Worm (Caenorhabditis elegans): ENCODE data around the gene K01D12.5.
"Not testable (repeated sequence)": the region's sequence is repeated elsewhere in the genome, so short reads cannot be mapped to it uniquely, and the experiment has no call there.

The K01D12.5 gene

ce11 chrV:12397545-12397944, at the start of gene K01D12.5:
Gene K01D12.5, plus strand, starts transcription at chrV:12397845.
- TF ChIP-seq dao-5 (tag; optimal IDR thresholded peaks at IDR 0.05) = no peak
- TF ChIP-seq him-1 (tag; optimal IDR thresholded peaks at IDR 0.05) = no peak
- no peak for TF ChIP-seq W03F9.2 (tag; optimal IDR thresholded peaks at IDR 0.05)

- TF ChIP-seq dao-5 (tag; optimal IDR thresholded peaks at IDR 0.05) (no peak), W03F9.2 (tag; optimal IDR thresholded peaks at IDR 0.05) (no peak), him-1 (tag; optimal IDR thresholded peaks at IDR 0.05) (no peak)
These were observed 49.8 kb upstream of the K01D12.5 start for ce11 chrV:12347854-12348253.

ce11 chrV:12349365-12349764, 48.3 kb upstream of the K01D12.5 start:
- TF ChIP-seq W03F9.2 (tag; optimal IDR thresholded peaks at IDR 0.05) (no peak), dao-5 (tag; optimal IDR thresholded peaks at IDR 0.05) (no peak), him-1 (tag; optimal IDR thresholded peaks at IDR 0.05) (no peak)

ce11 chrV:12351842-12352241, 45.8 kb upstream of the K01D12.5 start:
- TF ChIP-seq dao-5 (tag; optimal IDR thresholded peaks at IDR 0.05) (no peak), W03F9.2 (tag; optimal IDR thresholded peaks at IDR 0.05) (no peak), him-1 (tag; optimal IDR thresholded peaks at IDR 0.05) (no peak)

- no peak for TF ChIP-seq him-1 (tag; optimal IDR thresholded peaks at IDR 0.05)
- no peak for TF ChIP-seq dao-5 (tag; optimal IDR thresholded peaks at IDR 0.05)
- TF ChIP-seq W03F9.2 (tag; optimal IDR thresholded peaks at IDR 0.05) = no peak
These were observed 45.2 kb upstream of the K01D12.5 start, which contains the start of gene sqt-3 for ce11 chrV:12352445-12352844. Gene sqt-3, plus strand, starts transcription at chrV:12352745.

ce11 chrV:12352881-12353280, 44.8 kb upstream of the K01D12.5 start:
- TF ChIP-seq him-1 (tag; optimal IDR thresholded peaks at IDR 0.05) (no peak), dao-5 (tag; optimal IDR thresholded peaks at IDR 0.05) (no peak), W03F9.2 (tag; optimal IDR thresholded peaks at IDR 0.05) (no peak)

ce11 chrV:12353505-12353904, 44.1 kb upstream of the K01D12.5 start:
- TF ChIP-seq W03F9.2 (tag; optimal IDR thresholded peaks at IDR 0.05) = no peak

- no peak for TF ChIP-seq him-1 (tag; optimal IDR thresholded peaks at IDR 0.05)
- TF ChIP-seq dao-5 (tag; optimal IDR thresholded peaks at IDR 0.05) = no peak
- no peak for TF ChIP-seq W03F9.2 (tag; optimal IDR thresholded peaks at IDR 0.05)
These were observed 43.3 kb upstream of the K01D12.5 start for ce11 chrV:12354193-12354830.

- TF ChIP-seq W03F9.2 (tag; optimal IDR thresholded peaks at IDR 0.05) (no peak), him-1 (tag; optimal IDR thresholded peaks at IDR 0.05) (no peak), dao-5 (tag; optimal IDR thresholded peaks at IDR 0.05) (no peak)
These were observed 40.0 kb upstream of the K01D12.5 start for ce11 chrV:12357632-12358031.

ce11 chrV:12358347-12358746, 39.3 kb upstream of the K01D12.5 start, which contains the start of gene F23H12.5:
Gene F23H12.5, plus strand, starts transcription at chrV:12358647.
- no peak for TF ChIP-seq him-1 (tag; optimal IDR thresholded peaks at IDR 0.05)
- TF ChIP-seq W03F9.2 (tag; optimal IDR thresholded peaks at IDR 0.05) = no peak
- TF ChIP-seq dao-5 (tag; optimal IDR thresholded peaks at IDR 0.05) = no peak

ce11 chrV:12361644-12362043, 36.0 kb upstream of the K01D12.5 start, which contains the start of gene fipr-1:
Gene fipr-1, minus strand, starts transcription at chrV:12361744.
- no peak for TF ChIP-seq W03F9.2 (tag; optimal IDR thresholded peaks at IDR 0.05)
- no peak for TF ChIP-seq him-1 (tag; optimal IDR thresholded peaks at IDR 0.05)
- TF ChIP-seq dao-5 (tag; optimal IDR thresholded peaks at IDR 0.05) = no peak

- TF ChIP-seq W03F9.2 (tag; optimal IDR thresholded peaks at IDR 0.05) = no peak
- TF ChIP-seq dao-5 (tag; optimal IDR thresholded peaks at IDR 0.05) = no peak
- no peak for TF ChIP-seq him-1 (tag; optimal IDR thresholded peaks at IDR 0.05)
These were observed 32.5 kb upstream of the K01D12.5 start, which contains the start of gene fipr-2 for ce11 chrV:12365104-12365503. Gene fipr-2, plus strand, starts transcription at chrV:12365348.

- TF ChIP-seq him-1 (tag; optimal IDR thresholded peaks at IDR 0.05) (no peak), W03F9.2 (tag; optimal IDR thresholded peaks at IDR 0.05) (no peak), dao-5 (tag; optimal IDR thresholded peaks at IDR 0.05) (no peak)
These were observed 28.2 kb upstream of the K01D12.5 start, which contains the start of gene gcy-13 for ce11 chrV:12369437-12369836. Gene gcy-13, minus strand, starts transcription at chrV:12369537.

ce11 chrV:12371386-12371785, 26.3 kb upstream of the K01D12.5 start, which contains the start of gene F23H12.7:
Gene F23H12.7, plus strand, starts transcription at chrV:12371686.
- TF ChIP-seq W03F9.2 (tag; optimal IDR thresholded peaks at IDR 0.05) = no peak
- no peak for TF ChIP-seq him-1 (tag; optimal IDR thresholded peaks at IDR 0.05)
- no peak for TF ChIP-seq dao-5 (tag; optimal IDR thresholded peaks at IDR 0.05)

- TF ChIP-seq W03F9.2, him-1, dao-5 (tag; optimal IDR thresholded peaks at IDR 0.05): not testable (repeated sequence)
These were observed 23.4 kb upstream of the K01D12.5 start, which contains the start of gene F23H12.10 for ce11 chrV:12374252-12374651. Gene F23H12.10, minus strand, starts transcription at chrV:12374263.

Data from whole organism, L4/young adult.